Worm (Caenorhabditis elegans): ENCODE results near the gene nlp-20.

Gene nlp-20

DNA sequence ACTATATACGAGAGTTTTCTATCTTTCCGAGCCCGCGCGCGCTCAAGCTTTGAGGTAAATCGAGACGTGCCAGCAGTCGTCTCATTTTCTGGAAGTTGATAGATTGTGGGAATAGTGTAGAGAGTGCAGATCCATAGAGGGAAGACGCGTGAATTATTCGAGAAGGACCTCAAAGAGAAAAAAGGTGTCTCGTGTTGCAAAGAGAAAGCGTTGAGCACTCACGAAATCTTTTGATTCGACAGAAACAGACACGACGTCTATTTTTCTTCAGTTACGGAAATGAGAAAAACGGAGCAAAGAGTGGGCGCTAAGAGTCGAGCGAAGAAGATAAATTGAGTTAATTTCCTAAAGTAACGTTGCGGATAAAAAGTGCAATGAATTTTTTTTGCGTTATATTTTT is 19.0 kb downstream of the nlp-20 start:
- TF ChIP-seq Y22D7AL.16 (tag; optimal IDR thresholded peaks at IDR 0.05), result peak; percentile 6
- TF ChIP-seq unc-42 (tag; optimal IDR thresholded peaks at IDR 0.05), result peak; percentile 26
- TF ChIP-seq npax-4 (tag; optimal IDR thresholded peaks at IDR 0.05), result no peak
- no peak for TF ChIP-seq ceh-48 (tag; optimal IDR thresholded peaks at IDR 0.05)
- TF ChIP-seq ceh-31 (tag; optimal IDR thresholded peaks at IDR 0.05), result peak; percentile 0

DNA sequence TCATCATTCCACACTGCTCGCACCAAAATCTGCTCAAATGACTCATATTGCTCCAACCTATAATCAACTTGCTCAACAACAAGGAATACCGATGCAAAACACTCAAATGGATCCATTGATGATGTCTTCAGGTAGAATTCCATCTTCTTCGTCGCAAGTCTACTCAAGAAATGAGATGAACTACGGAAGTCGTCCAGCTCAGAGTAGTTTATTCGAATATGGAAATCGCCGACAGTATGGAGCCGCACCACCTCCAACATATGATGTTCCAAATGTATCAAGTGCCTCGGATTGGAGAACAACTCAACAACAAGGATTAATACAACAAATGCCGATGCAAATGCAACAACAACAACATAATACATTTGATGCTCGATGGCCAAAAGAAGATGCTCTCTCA is 19.8 kb downstream of the nlp-20 start:
- TF ChIP-seq sox-4 (tag; optimal IDR thresholded peaks at IDR 0.05) (no peak), ets-4 (tag; optimal IDR thresholded peaks at IDR 0.05) (no peak)

DNA sequence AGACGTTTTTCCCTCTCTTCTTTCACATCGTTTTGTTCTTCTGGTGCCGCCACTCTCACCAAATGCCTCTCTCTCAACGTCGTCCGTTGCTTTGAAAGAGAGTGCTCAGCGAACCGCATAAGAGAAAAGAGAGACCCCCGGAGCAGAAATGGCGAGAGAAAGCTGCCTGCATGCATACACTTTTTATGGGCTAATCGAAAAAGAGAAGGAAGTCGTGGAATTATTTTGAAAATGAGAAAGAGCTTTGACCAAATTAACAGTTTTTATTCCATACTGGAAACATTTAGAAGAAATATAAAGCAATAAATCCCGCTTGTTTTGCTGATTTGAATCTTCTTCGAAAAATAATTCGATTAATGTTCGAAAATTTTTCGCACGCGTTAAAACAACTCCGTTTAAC is 22.4 kb downstream of the nlp-20 start:
- TF ChIP-seq hlh-8 (tag; optimal IDR thresholded peaks at IDR 0.05), result no peak
- peak; percentile 32 for TF ChIP-seq unc-42 (tag; optimal IDR thresholded peaks at IDR 0.05)
- no peak for TF ChIP-seq hlh-30 (tag; optimal IDR thresholded peaks at IDR 0.05; ENCODE audit: insufficient read depth)
- TF ChIP-seq hlh-15 (tag; optimal IDR thresholded peaks at IDR 0.05), result no peak
- TF ChIP-seq Y22D7AL.16 (tag; optimal IDR thresholded peaks at IDR 0.05), result no peak
- TF ChIP-seq ceh-45 (GFP tag; IDR thresholded peaks at IDR 0.05), result no peak
- TF ChIP-seq F13H6.1 (tag; optimal IDR thresholded peaks at IDR 0.05), result no peak
- TF ChIP-seq mec-3 (tag; optimal IDR thresholded peaks at IDR 0.05; ENCODE audit: borderline replicate concordance), result no peak
- no peak for TF ChIP-seq ama-1 (optimal IDR thresholded peaks at IDR 0.05)
- no peak for TF ChIP-seq dve-1 (tag; optimal IDR thresholded peaks at IDR 0.05)
- no peak for TF ChIP-seq zip-5 (tag; optimal IDR thresholded peaks at IDR 0.05)
- no peak for TF ChIP-seq unc-86 (tag; optimal IDR thresholded peaks at IDR 0.05)
- no peak for TF ChIP-seq ceh-24 (tag; optimal IDR thresholded peaks at IDR 0.05)
- TF ChIP-seq nfya-1 (tag; optimal IDR thresholded peaks at IDR 0.05), result no peak
- no peak for TF ChIP-seq syd-9 (tag; optimal IDR thresholded peaks at IDR 0.05)
- TF ChIP-seq tbx-2 (tag; optimal IDR thresholded peaks at IDR 0.05), result no peak
- no peak for TF ChIP-seq unc-3 (GFP tag; conservative IDR thresholded peaks at IDR 0.05)
- no peak for TF ChIP-seq unc-3 (tag; optimal IDR thresholded peaks at IDR 0.05)
- TF ChIP-seq ceh-31 (tag; optimal IDR thresholded peaks at IDR 0.05), result peak; percentile 46
- TF ChIP-seq ceh-22 (tag; optimal IDR thresholded peaks at IDR 0.05), result no peak
- peak; percentile 5 for TF ChIP-seq ceh-14 (tag; optimal IDR thresholded peaks at IDR 0.05)
- no peak for TF ChIP-seq T23F11.4 (GFP tag; optimal IDR thresholded peaks at IDR 0.05)
- no peak for TF ChIP-seq pha-4 (tag; optimal IDR thresholded peaks at IDR 0.05)
- TF ChIP-seq ref-2 (tag; optimal IDR thresholded peaks at IDR 0.05), result no peak

DNA sequence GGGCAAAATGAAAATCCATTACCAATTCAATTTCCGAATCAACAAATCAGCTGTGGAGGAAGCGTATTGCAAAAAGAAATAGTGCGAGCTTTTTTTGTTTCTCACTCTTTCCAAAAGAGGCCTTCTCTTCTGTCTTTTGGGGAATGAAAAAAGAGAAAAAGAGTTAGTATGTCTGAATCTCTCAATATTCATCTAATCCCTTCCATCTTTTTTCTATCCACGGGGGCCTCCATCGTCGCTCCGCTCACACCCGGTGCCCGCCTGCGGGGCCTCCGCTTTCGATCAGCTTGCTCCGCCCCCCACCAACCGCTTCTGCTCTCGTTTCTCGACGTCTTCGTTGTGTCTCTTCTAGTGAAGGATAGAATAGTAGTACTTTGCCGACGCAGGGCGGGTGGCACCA is 23.6 kb downstream of the nlp-20 start:
- TF ChIP-seq C38D4.7 (GFP tag; optimal IDR thresholded peaks at IDR 0.05) (no peak), nfya-1 (tag; optimal IDR thresholded peaks at IDR 0.05) (peak; percentile 11), ceh-31 (tag; optimal IDR thresholded peaks at IDR 0.05) (peak; percentile 51), unc-42 (tag; optimal IDR thresholded peaks at IDR 0.05) (peak; percentile 79), pag-3 (tag; optimal IDR thresholded peaks at IDR 0.05; ENCODE audit: borderline replicate concordance) (peak; percentile 14), ama-1 (optimal IDR thresholded peaks at IDR 0.05) (no peak), ceh-34 (tag; optimal IDR thresholded peaks at IDR 0.05) (peak; percentile 28), C08G9.2 (tag; optimal IDR thresholded peaks at IDR 0.05) (peak; percentile 8)

DNA sequence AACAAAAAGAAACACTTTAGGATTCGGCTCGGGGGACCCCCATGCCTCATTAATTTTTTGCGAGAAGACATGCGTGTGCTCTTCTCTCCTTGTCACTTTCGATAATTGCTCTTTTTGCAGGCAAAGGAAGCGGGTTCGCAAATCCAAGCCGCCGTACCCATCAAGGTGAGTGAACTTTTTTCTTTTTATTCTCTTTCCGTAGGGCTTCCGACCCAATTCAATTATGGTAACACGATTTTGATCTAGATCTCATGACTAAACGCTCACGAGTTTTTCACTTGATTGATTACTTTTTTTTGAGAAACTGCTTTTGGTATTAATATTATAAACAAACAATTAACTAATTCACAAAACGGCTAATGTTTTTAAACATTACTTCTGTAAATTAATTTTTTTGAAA is 30.3 kb downstream of the nlp-20 start:
- no peak for TF ChIP-seq T23F11.4 (GFP tag; optimal IDR thresholded peaks at IDR 0.05)
- no peak for TF ChIP-seq fax-1 (tag; optimal IDR thresholded peaks at IDR 0.05)
- TF ChIP-seq ceh-34 (tag; optimal IDR thresholded peaks at IDR 0.05), result no peak
- TF ChIP-seq mec-3 (tag; optimal IDR thresholded peaks at IDR 0.05; ENCODE audit: borderline replicate concordance), result no peak
- TF ChIP-seq ceh-45 (GFP tag; IDR thresholded peaks at IDR 0.05), result 0 out of 2 replicates have a peak, but pooled peaks have one; percentile 32
- TF ChIP-seq unc-42 (tag; optimal IDR thresholded peaks at IDR 0.05), result peak; percentile 86
- no peak for TF ChIP-seq ceh-19 (GFP tag; optimal IDR thresholded peaks at IDR 0.05)
